Fruit fly (Drosophila melanogaster) whole organism, embryonic: ENCODE results near the gene ND-B16.6.

ENCODE experiments used
- Antp ChIP-seq: fragments of 200-800 bp; sonication (Bioruptor generic); optimal IDR thresholded peaks from 3 replicates; lab custom pipeline; 2016; ENCODE audit warnings: missing biosample characterization, missing genetic modification characterization
- BEAF-32 ChIP-seq: fragments of 200-800 bp; sonication (Bioruptor generic); optimal IDR thresholded peaks from 3 replicates; lab custom pipeline; 2017; ENCODE audit warnings: missing biosample characterization, missing genetic modification characterization, mild to moderate bottlenecking, moderate library complexity, missing genetic modification reagents
- Blimp-1 ChIP-seq: fragments of 200-800 bp; sonication (Bioruptor generic); optimal IDR thresholded peaks from 3 replicates; lab custom pipeline; 2018; ENCODE audit warnings: missing biosample characterization, missing genetic modification characterization, mild to moderate bottlenecking, moderate library complexity, missing genetic modification reagents
- CG1024 ChIP-seq: fragments of 200-800 bp; sonication (Bioruptor generic); IDR thresholded peaks from 2 replicates; pipeline ENCODE4 v1.3.6; 2022; ENCODE audit warnings: missing biosample characterization, missing genetic modification characterization
- CG10321 ChIP-seq: fragments of 200-800 bp; sonication (Bioruptor generic); IDR thresholded peaks from 2 replicates; pipeline ENCODE4 v1.3.6; 2022; ENCODE audit warnings: missing biosample characterization, missing genetic modification characterization
- CG11398 ChIP-seq: fragments of 200-800 bp; sonication (Bioruptor generic); optimal IDR thresholded peaks from 2 replicates; lab custom pipeline; 2016; ENCODE audit warnings: missing biosample characterization, missing genetic modification characterization
- CG12071 ChIP-seq: fragments of 200-800 bp; sonication (Bioruptor generic); optimal IDR thresholded peaks from 3 replicates; lab custom pipeline; 2018; ENCODE audit warnings: missing biosample characterization, mild to moderate bottlenecking, missing genetic modification characterization
- CG13296 ChIP-seq: fragments of 200-800 bp; sonication (Bioruptor generic); optimal IDR thresholded peaks from 3 replicates; lab custom pipeline; 2018; ENCODE audit warnings: missing biosample characterization, mild to moderate bottlenecking, missing genetic modification characterization
- CG14965 ChIP-seq: fragments of 200-800 bp; sonication (Bioruptor generic); optimal IDR thresholded peaks from 2 replicates; lab custom pipeline; 2016; ENCODE audit warnings: missing biosample characterization, missing genetic modification characterization, borderline replicate concordance
- CG1603 ChIP-seq: fragments of 200-800 bp; sonication (Bioruptor generic); optimal IDR thresholded peaks from 2 replicates; lab custom pipeline; 2019; ENCODE audit warnings: missing biosample characterization, mild to moderate bottlenecking, missing genetic modification characterization, moderate library complexity
- CG17802 ChIP-seq: fragments of 200-800 bp; sonication (Bioruptor generic); optimal IDR thresholded peaks from 2 replicates; lab custom pipeline; 2018; ENCODE audit warnings: missing biosample characterization, mild to moderate bottlenecking, missing genetic modification characterization, moderate library complexity
- CG1792 ChIP-seq: fragments of 200-800 bp; sonication (Bioruptor generic); optimal IDR thresholded peaks from 2 replicates; lab custom pipeline; 2016; ENCODE audit warnings: missing biosample characterization, missing genetic modification characterization
- CG18011 ChIP-seq: fragments of 200-800 bp; sonication (Bioruptor generic); optimal IDR thresholded peaks from 2 replicates; lab custom pipeline; 2017; ENCODE audit warnings: missing biosample characterization, missing genetic modification characterization, mild to moderate bottlenecking, moderate library complexity, missing genotype
- CG2120 ChIP-seq: fragments of 200-800 bp; sonication (Bioruptor generic); optimal IDR thresholded peaks from 3 replicates; lab custom pipeline; 2016; ENCODE audit warnings: missing biosample characterization, missing genetic modification characterization
- CG2712 ChIP-seq: fragments of 200-800 bp; optimal IDR thresholded peaks from 3 replicates; lab custom pipeline; 2019; ENCODE audit warnings: missing biosample characterization, mild to moderate bottlenecking, missing genetic modification characterization, moderate library complexity
- CG3838 ChIP-seq: fragments of 200-800 bp; sonication (Bioruptor generic); optimal IDR thresholded peaks from 3 replicates; lab custom pipeline; 2016; ENCODE audit warnings: missing biosample characterization, missing genetic modification characterization
- CG6654 ChIP-seq: fragments of 200-800 bp; sonication (Bioruptor generic); optimal IDR thresholded peaks from 2 replicates; lab custom pipeline; 2017; ENCODE audit warnings: missing biosample characterization, mild to moderate bottlenecking, missing genetic modification characterization
- CG6854 ChIP-seq: fragments of 200-800 bp; sonication (Bioruptor generic); optimal IDR thresholded peaks from 3 replicates; lab custom pipeline; 2017; ENCODE audit warnings: missing biosample characterization, mild to moderate bottlenecking, missing genetic modification characterization
- CG7786 ChIP-seq: fragments of 200-800 bp; sonication (Bioruptor generic); optimal IDR thresholded peaks from 2 replicates; lab custom pipeline; 2016; ENCODE audit warnings: missing biosample characterization, missing genetic modification characterization
- CG8089 ChIP-seq: fragments of 200-800 bp; sonication (Bioruptor generic); optimal IDR thresholded peaks from 3 replicates; lab custom pipeline; 2016; ENCODE audit warnings: missing biosample characterization, missing genetic modification characterization
- CG8765 ChIP-seq: fragments of 200-800 bp; sonication (Bioruptor generic); IDR thresholded peaks from 2 replicates; pipeline ENCODE4 v1.3.6; 2022; ENCODE audit warnings: missing biosample characterization, missing genetic modification characterization
- CG9215 ChIP-seq: fragments of 200-800 bp; sonication (Bioruptor generic); IDR thresholded peaks from 2 replicates; pipeline ENCODE4 v1.3.6; 2022; ENCODE audit warnings: missing biosample characterization, missing genetic modification characterization
- D19B ChIP-seq: fragments of 200-800 bp; sonication (Bioruptor generic); optimal IDR thresholded peaks from 2 replicates; lab custom pipeline; 2017; ENCODE audit warnings: missing biosample characterization, mild to moderate bottlenecking, missing genetic modification characterization
- Dip3 ChIP-seq: fragments of 200-800 bp; sonication (Bioruptor generic); optimal IDR thresholded peaks from 3 replicates; lab custom pipeline; 2016; ENCODE audit warnings: missing biosample characterization, missing genetic modification characterization
- Dll ChIP-seq: fragments of 200-800 bp; sonication (Bioruptor generic); IDR thresholded peaks from 4 replicates; pipeline ENCODE4 v1.3.6; 2022; ENCODE audit warnings: missing biosample characterization, missing genetic modification characterization; ENCODE audit not compliant: partially characterized antibody
- HmgD ChIP-seq: fragments of 200-800 bp; sonication (Bioruptor generic); optimal IDR thresholded peaks from 3 replicates; lab custom pipeline; 2016; ENCODE audit warnings: missing biosample characterization, missing genetic modification characterization
- Hr3 ChIP-seq: fragments of 200-800 bp; sonication (Bioruptor generic); optimal IDR thresholded peaks from 3 replicates; lab custom pipeline; 2016; ENCODE audit warnings: missing biosample characterization, missing genetic modification characterization
- Kr ChIP-seq: fragments of 200-800 bp; sonication (Bioruptor generic); optimal IDR thresholded peaks from 2 replicates; lab custom pipeline; 2017; ENCODE audit warnings: missing biosample characterization, mild to moderate bottlenecking, missing genetic modification characterization
- Max ChIP-seq: fragments of 200-800 bp; sonication (Bioruptor generic); optimal IDR thresholded peaks from 2 replicates; lab custom pipeline; 2016; ENCODE audit warnings: missing biosample characterization, mild to moderate bottlenecking, missing genetic modification characterization
- NC2α ChIP-seq: fragments of 200-800 bp; sonication (Bioruptor generic); optimal IDR thresholded peaks from 2 replicates; lab custom pipeline; 2016; ENCODE audit warnings: missing biosample characterization, missing genetic modification characterization
- Rfx ChIP-seq: fragments of 200-800 bp; sonication (Bioruptor generic); IDR thresholded peaks from 2 replicates; pipeline ENCODE4 v1.3.6; 2022; ENCODE audit warnings: missing biosample characterization, missing genetic modification characterization
- Sin3A ChIP-seq: fragments of >200 bp; optimal IDR thresholded peaks from 2 replicates; lab custom pipeline; 2018
- Stat92E ChIP-seq, 3 experiments: fragments of >200 bp in 2 of 3; fragments of 200-800 bp in 1 of 3; sonication (Bioruptor generic) in 1 of 3; optimal IDR thresholded peaks; 2 replicates each; lab custom pipeline; 2017 to 2019; ENCODE audit warnings: missing biosample characterization in 3 of 3, missing genetic modification characterization in 3 of 3, mild to moderate bottlenecking in 1 of 3, moderate library complexity in 1 of 3
- aop ChIP-seq: fragments of 200-800 bp; sonication (Bioruptor generic); IDR thresholded peaks from 2 replicates; pipeline ENCODE4 v1.3.6; 2022; ENCODE audit warnings: missing biosample characterization, missing genetic modification characterization
- ash1 ChIP-seq: fragments of 200-800 bp; sonication (Bioruptor generic); optimal IDR thresholded peaks from 2 replicates; lab custom pipeline; 2018; ENCODE audit warnings: missing biosample characterization, mild to moderate bottlenecking, missing genetic modification characterization
- caup ChIP-seq: fragments of 200-800 bp; sonication (Bioruptor generic); optimal IDR thresholded peaks from 3 replicates; lab custom pipeline; 2017; ENCODE audit warnings: missing biosample characterization, mild to moderate bottlenecking, missing genetic modification characterization, moderate library complexity; ENCODE audit not compliant: severe bottlenecking
- crc ChIP-seq: fragments of 200-800 bp; sonication (Bioruptor generic); optimal IDR thresholded peaks from 2 replicates; lab custom pipeline; 2016; ENCODE audit warnings: missing biosample characterization, missing genetic modification characterization
- dan ChIP-seq: fragments of 200-800 bp; sonication (Bioruptor generic); IDR thresholded peaks from 2 replicates; pipeline ENCODE4 v1.3.6; 2022; ENCODE audit warnings: missing biosample characterization, missing genetic modification characterization
- disco-r ChIP-seq: fragments of 200-800 bp; sonication (Bioruptor generic); optimal IDR thresholded peaks from 2 replicates; lab custom pipeline; 2016; ENCODE audit warnings: missing biosample characterization, missing genetic modification characterization
- dpn ChIP-seq, 2 experiments: fragments of 200-800 bp; sonication (Bioruptor generic); optimal IDR thresholded peaks; 3 replicates each; lab custom pipeline; 2016; ENCODE audit warnings: missing biosample characterization in 2 of 2, missing genetic modification characterization in 2 of 2
- gcm2 ChIP-seq: fragments of 200-800 bp; sonication (Bioruptor generic); optimal IDR thresholded peaks from 2 replicates; lab custom pipeline; 2016; ENCODE audit warnings: missing biosample characterization, missing genetic modification characterization
- gsb-n ChIP-seq: fragments of 200-800 bp; sonication (Bioruptor generic); optimal IDR thresholded peaks from 3 replicates; lab custom pipeline; 2018; ENCODE audit warnings: missing biosample characterization, mild to moderate bottlenecking, missing genetic modification characterization
- hbn ChIP-seq: fragments of 200-800 bp; sonication (Bioruptor generic); IDR thresholded peaks from 2 replicates; pipeline ENCODE4 v1.3.6; 2022; ENCODE audit warnings: missing biosample characterization, missing genetic modification characterization; ENCODE audit not compliant: partially characterized antibody
- hkb ChIP-seq, 2 experiments: fragments of 200-800 bp in 1 of 2; fragments of >200 bp in 1 of 2; sonication (Bioruptor generic) in 1 of 2; IDR thresholded peaks in 1 of 2; optimal IDR thresholded peaks in 1 of 2; 2 replicates each; pipeline versions ENCODE4 v1.3.6 to Lab custom; 2017 to 2022; ENCODE audit warnings: missing biosample characterization in 1 of 2, missing genetic modification characterization in 1 of 2
- jumu ChIP-seq: fragments of 200-800 bp; sonication (Bioruptor generic); optimal IDR thresholded peaks from 3 replicates; lab custom pipeline; 2016; ENCODE audit warnings: missing biosample characterization, missing genetic modification characterization
- lilli ChIP-seq: fragments of 200-800 bp; sonication (Bioruptor generic); optimal IDR thresholded peaks from 3 replicates; lab custom pipeline; 2016; ENCODE audit warnings: missing biosample characterization, missing genetic modification characterization
- oc ChIP-seq: fragments of 200-800 bp; sonication (Bioruptor generic); optimal IDR thresholded peaks from 2 replicates; lab custom pipeline; 2018; ENCODE audit warnings: missing biosample characterization, mild to moderate bottlenecking, missing genetic modification characterization, moderate library complexity
- row ChIP-seq: fragments of 200-800 bp; sonication (Bioruptor generic); IDR thresholded peaks from 3 replicates; pipeline ENCODE4 v1.3.6; 2022; ENCODE audit warnings: missing biosample characterization, missing genetic modification characterization
- sens-2 ChIP-seq: fragments of 200-800 bp; sonication (Bioruptor generic); IDR thresholded peaks from 2 replicates; pipeline ENCODE4 v1.3.6; 2022; ENCODE audit warnings: missing biosample characterization, missing genetic modification characterization
- sob ChIP-seq: fragments of 200-800 bp; sonication (Bioruptor generic); IDR thresholded peaks from 2 replicates; pipeline ENCODE4 v1.3.6; 2022; ENCODE audit warnings: missing biosample characterization, missing genetic modification characterization
- ttk ChIP-seq: fragments of 200-800 bp; sonication (Bioruptor generic); IDR thresholded peaks from 2 replicates; pipeline ENCODE4 v2.1.2; 2022; ENCODE audit warnings: missing biosample characterization, missing genetic modification characterization
- vfl ChIP-seq: fragments of 200-800 bp; sonication (Bioruptor generic); optimal IDR thresholded peaks from 2 replicates; lab custom pipeline; 2016; ENCODE audit warnings: missing biosample characterization, missing genetic modification characterization

The ND-B16.6 gene

dm6 chrX:6372769-6373197, 22.6 kb upstream of the ND-B16.6 start, which contains the start of gene PpV (continued):
- TF ChIP-seq gcm2 (GFP tag; lab: Kevin White, UChicago) = no peak
- no peak for TF ChIP-seq CG10321 (GFP tag; lab: Robert Waterston, UW)
- TF ChIP-seq CG8765 (GFP tag; lab: Robert Waterston, UW) = no peak
- TF ChIP-seq CG2120 (GFP tag; lab: Kevin White, UChicago) = no peak
- no peak for TF ChIP-seq CG1792 (GFP tag; lab: Kevin White, UChicago)
- no peak for TF ChIP-seq D19B (GFP tag; lab: Kevin White, UChicago)
- no peak for TF ChIP-seq hbn (GFP tag; lab: Robert Waterston, UW)
- TF ChIP-seq gsb-n (tag; lab: Kevin White, UChicago) = no peak
- peak; percentile 70 for TF ChIP-seq Sin3A (lab: Kevin White, UChicago)
- TF ChIP-seq HmgD (GFP tag; lab: Kevin White, UChicago) = peak; percentile 41
- no peak for TF ChIP-seq CG3838
- peak; percentile 38 for TF ChIP-seq Max (GFP tag; lab: Kevin White, UChicago)
- TF ChIP-seq CG9215 (GFP tag; lab: Robert Waterston, UW) = no peak
- no peak for TF ChIP-seq dpn (GFP tag; optimal IDR thresholded peaks at IDR 0.05; lab: Kevin White, UChicago)
- TF ChIP-seq row (GFP tag; lab: Robert Waterston, UW) = no peak
- no peak for TF ChIP-seq ash1 (GFP tag; lab: Kevin White, UChicago)
- TF ChIP-seq CG6854 = no peak
- no peak for TF ChIP-seq NC2α (GFP tag; lab: Kevin White, UChicago)
- TF ChIP-seq CG13296 (GFP tag; lab: Kevin White, UChicago) = no peak
- peak; percentile 26 for TF ChIP-seq CG2712 (tag; lab: Kevin White, UChicago)
- no peak for TF ChIP-seq caup (GFP tag; lab: Kevin White, UChicago)
- TF ChIP-seq CG1024 (GFP tag; lab: Robert Waterston, UW) = no peak
- TF ChIP-seq vfl (GFP tag; lab: Kevin White, UChicago) = no peak
- peak; percentile 62 for TF ChIP-seq CG1603 (tag; lab: Kevin White, UChicago)
- no peak for TF ChIP-seq Hr3 (GFP tag; lab: Kevin White, UChicago)
- TF ChIP-seq CG11398 (GFP tag; lab: Kevin White, UChicago) = no peak
- no peak for TF ChIP-seq Dip3 (GFP tag; lab: Kevin White, UChicago)
- TF ChIP-seq disco-r = no peak
- peak; percentile 70; the same call in 2 of the 4 replicates for TF ChIP-seq Dll (GFP tag; lab: Robert Waterston, UW)
- TF ChIP-seq BEAF-32 (GFP tag; lab: Kevin White, UChicago) = peak; percentile 74
- no peak for TF ChIP-seq Blimp-1 (GFP tag; lab: Kevin White, UChicago)
- TF ChIP-seq CG17802 (tag; lab: Kevin White, UChicago) = no peak
- TF ChIP-seq aop = no peak
- TF ChIP-seq lilli (GFP tag; lab: Kevin White, UChicago) = no peak
- no peak for TF ChIP-seq jumu
- TF ChIP-seq sob (GFP tag; lab: Robert Waterston, UW) = no peak
- no peak for TF ChIP-seq CG7786
- TF ChIP-seq hkb (optimal IDR thresholded peaks at IDR 0.05; lab: Kevin White, UChicago) = no peak
- no peak for TF ChIP-seq hkb (GFP tag; IDR thresholded peaks at IDR 0.05; lab: Robert Waterston, UW)
- TF ChIP-seq CG18011 (GFP tag; lab: Kevin White, UChicago) = no peak
- TF ChIP-seq Rfx (GFP tag; lab: Robert Waterston, UW) = no peak
- TF ChIP-seq ttk (GFP tag; lab: Robert Waterston, UW) = no peak
- TF ChIP-seq Kr = no peak
- TF ChIP-seq oc (tag; lab: Kevin White, UChicago) = peak; percentile 15
- TF ChIP-seq Antp (GFP tag; lab: Kevin White, UChicago) = no peak
- TF ChIP-seq crc (GFP tag; lab: Kevin White, UChicago) = no peak
- no peak for TF ChIP-seq CG12071 (GFP tag; lab: Kevin White, UChicago)
- TF ChIP-seq CG8089 (GFP tag; lab: Kevin White, UChicago) = no peak
- TF ChIP-seq Stat92E (GFP tag; optimal IDR thresholded peaks at IDR 0.05; lab: Kevin White, UChicago) = no peak
- no peak for TF ChIP-seq CG6654
- no peak for TF ChIP-seq CG14965 (GFP tag; lab: Kevin White, UChicago)
- TF ChIP-seq dan = no peak
- no peak for TF ChIP-seq sens-2 (GFP tag; lab: Robert Waterston, UW)
